Fruit fly (Drosophila melanogaster) whole organism, embryonic: ENCODE results near the gene rho-5.

Experiments used
- Abd-B ChIP-seq: fragments of 200-800 bp; sonication (Bioruptor generic); optimal IDR thresholded peaks from 2 replicates; lab custom pipeline; 2018; ENCODE audit warnings: missing biosample characterization, mild to moderate bottlenecking, missing genetic modification characterization, moderate library complexity
- Atf-2 ChIP-seq: fragments of 200-800 bp; sonication (Bioruptor generic); optimal IDR thresholded peaks from 2 replicates; lab custom pipeline; 2016; ENCODE audit warnings: missing biosample characterization, missing genetic modification characterization
- B-H2 ChIP-seq: fragments of 200-800 bp; sonication (Bioruptor generic); optimal IDR thresholded peaks from 2 replicates; lab custom pipeline; 2018; ENCODE audit warnings: missing biosample characterization, mild to moderate bottlenecking, missing genetic modification characterization
- CG11085 ChIP-seq: fragments of 200-800 bp; sonication (Bioruptor generic); IDR thresholded peaks from 2 replicates; pipeline ENCODE4 v1.3.6; 2022; ENCODE audit warnings: missing biosample characterization, missing genetic modification characterization
- CG11695 ChIP-seq: fragments of 200-800 bp; sonication (Bioruptor generic); IDR thresholded peaks from 3 replicates; pipeline ENCODE4 v1.3.6; 2022; ENCODE audit warnings: missing biosample characterization, missing genetic modification characterization
- CG13894 ChIP-seq: fragments of 200-800 bp; sonication (Bioruptor generic); optimal IDR thresholded peaks from 3 replicates; lab custom pipeline; 2018; ENCODE audit warnings: missing biosample characterization, mild to moderate bottlenecking, missing genetic modification characterization, moderate library complexity
- CG15073 ChIP-seq: fragments of 200-800 bp; sonication (Bioruptor generic); optimal IDR thresholded peaks from 2 replicates; lab custom pipeline; 2016; ENCODE audit warnings: missing biosample characterization, missing genetic modification characterization
- CG17568 ChIP-seq: fragments of 200-800 bp; sonication (Bioruptor generic); optimal IDR thresholded peaks from 2 replicates; lab custom pipeline; 2018; ENCODE audit warnings: missing biosample characterization, mild to moderate bottlenecking, missing genetic modification characterization, moderate library complexity
- CG1792 ChIP-seq: fragments of 200-800 bp; sonication (Bioruptor generic); optimal IDR thresholded peaks from 2 replicates; lab custom pipeline; 2016; ENCODE audit warnings: missing biosample characterization, missing genetic modification characterization
- CG2129 ChIP-seq: fragments of 200-800 bp; sonication (Bioruptor generic); IDR thresholded peaks from 2 replicates; pipeline ENCODE4 v1.3.6; 2022; ENCODE audit warnings: missing biosample characterization, missing genetic modification characterization; ENCODE audit not compliant: partially characterized antibody
- CG31224 ChIP-seq: fragments of 200-800 bp; sonication (Bioruptor generic); IDR thresholded peaks from 2 replicates; pipeline ENCODE4 v1.3.6; 2022; ENCODE audit warnings: missing biosample characterization, missing genetic modification characterization
- CG5180 ChIP-seq: fragments of 200-800 bp; sonication (Bioruptor generic); optimal IDR thresholded peaks from 3 replicates; lab custom pipeline; 2017; ENCODE audit warnings: missing biosample characterization, missing genetic modification characterization, mild to moderate bottlenecking, moderate library complexity, missing genetic modification reagents
- CG6791 ChIP-seq: fragments of 200-800 bp; sonication (Bioruptor generic); IDR thresholded peaks from 3 replicates; pipeline ENCODE4 v1.3.6; 2022; ENCODE audit warnings: missing biosample characterization, missing genetic modification characterization; ENCODE audit not compliant: partially characterized antibody
- CG7271 ChIP-seq: fragments of 200-800 bp; sonication (Bioruptor generic); optimal IDR thresholded peaks from 2 replicates; lab custom pipeline; 2018; ENCODE audit warnings: missing biosample characterization, mild to moderate bottlenecking, missing genetic modification characterization, moderate library complexity
- CG7745 ChIP-seq: fragments of 200-800 bp; sonication (Bioruptor generic); optimal IDR thresholded peaks from 2 replicates; lab custom pipeline; 2018; ENCODE audit warnings: missing biosample characterization, mild to moderate bottlenecking, missing genetic modification characterization, moderate library complexity
- CG7963 ChIP-seq: fragments of 200-800 bp; sonication (Bioruptor generic); IDR thresholded peaks from 3 replicates; pipeline ENCODE4 v1.3.6; 2022; ENCODE audit warnings: missing biosample characterization, missing genetic modification characterization; ENCODE audit not compliant: partially characterized antibody
- CHES-1-like ChIP-seq: fragments of 200-800 bp; sonication (Bioruptor generic); optimal IDR thresholded peaks from 2 replicates; lab custom pipeline; 2016; ENCODE audit warnings: missing biosample characterization, missing genetic modification characterization
- D ChIP-seq, 2 experiments: fragments of 200-800 bp in 1 of 2; fragments of >200 bp in 1 of 2; sonication (Bioruptor generic) in 1 of 2; optimal IDR thresholded peaks; 2 replicates in 1 of 2; 3 replicates in 1 of 2; lab custom pipeline; 2017; ENCODE audit warnings: mild to moderate bottlenecking in 1 of 2, missing biosample characterization in 1 of 2, missing genetic modification characterization in 1 of 2, missing genetic modification reagents in 1 of 2
- D19B ChIP-seq: fragments of 200-800 bp; sonication (Bioruptor generic); optimal IDR thresholded peaks from 2 replicates; lab custom pipeline; 2017; ENCODE audit warnings: missing biosample characterization, mild to moderate bottlenecking, missing genetic modification characterization
- E2f1 ChIP-seq: fragments of 200-800 bp; sonication (Bioruptor generic); IDR thresholded peaks from 2 replicates; pipeline ENCODE4 v1.3.6; 2022; ENCODE audit warnings: missing biosample characterization, missing genetic modification characterization
- E2f2 ChIP-seq: fragments of 200-800 bp; sonication (Bioruptor generic); IDR thresholded peaks from 2 replicates; pipeline ENCODE4 v1.3.6; 2022; ENCODE audit warnings: missing biosample characterization, missing genetic modification characterization
- HLH3B ChIP-seq: fragments of 200-800 bp; sonication (Bioruptor generic); IDR thresholded peaks from 2 replicates; pipeline ENCODE4 v1.3.6; 2022; ENCODE audit warnings: missing biosample characterization, missing genetic modification characterization
- HmgD ChIP-seq: fragments of 200-800 bp; sonication (Bioruptor generic); optimal IDR thresholded peaks from 3 replicates; lab custom pipeline; 2016; ENCODE audit warnings: missing biosample characterization, missing genetic modification characterization
- Hr78 ChIP-seq, 2 experiments: fragments of 200-800 bp in 1 of 2; fragments of >200 bp in 1 of 2; sonication (Bioruptor generic) in 1 of 2; optimal IDR thresholded peaks; 2 replicates each; lab custom pipeline; 2017 to 2019; ENCODE audit warnings: missing biosample characterization in 2 of 2, missing genetic modification characterization in 2 of 2, mild to moderate bottlenecking in 1 of 2, moderate library complexity in 1 of 2
- Mes4 ChIP-seq: fragments of 200-800 bp; sonication (Bioruptor generic); optimal IDR thresholded peaks from 2 replicates; lab custom pipeline; 2016; ENCODE audit warnings: missing biosample characterization, missing genetic modification characterization
- Spps ChIP-seq: fragments of 200-800 bp; sonication (Bioruptor generic); optimal IDR thresholded peaks from 2 replicates; lab custom pipeline; 2018; ENCODE audit warnings: missing biosample characterization, mild to moderate bottlenecking, missing genetic modification characterization
- YL-1 ChIP-seq: fragments of 200-800 bp; sonication (Bioruptor generic); optimal IDR thresholded peaks from 3 replicates; lab custom pipeline; 2017; ENCODE audit warnings: missing biosample characterization, mild to moderate bottlenecking, missing genetic modification characterization
- ac ChIP-seq: fragments of 200-800 bp; sonication (Bioruptor generic); optimal IDR thresholded peaks from 3 replicates; lab custom pipeline; 2017; ENCODE audit warnings: missing biosample characterization, mild to moderate bottlenecking, missing genetic modification characterization
- az2 ChIP-seq: fragments of 200-800 bp; sonication (Bioruptor generic); optimal IDR thresholded peaks from 3 replicates; lab custom pipeline; 2016; ENCODE audit warnings: missing biosample characterization, missing genetic modification characterization
- bcd ChIP-seq: fragments of 200-800 bp; sonication (Bioruptor generic); optimal IDR thresholded peaks from 2 replicates; lab custom pipeline; 2017; ENCODE audit warnings: missing biosample characterization, mild to moderate bottlenecking, missing genetic modification characterization
- bigmax ChIP-seq: fragments of 200-800 bp; sonication (Bioruptor generic); optimal IDR thresholded peaks from 2 replicates; lab custom pipeline; 2018; ENCODE audit warnings: missing biosample characterization, mild to moderate bottlenecking, missing genetic modification characterization
- cg ChIP-seq: fragments of 200-800 bp; sonication (Bioruptor generic); optimal IDR thresholded peaks from 3 replicates; lab custom pipeline; 2019; ENCODE audit warnings: missing biosample characterization, mild to moderate bottlenecking, missing genetic modification characterization, moderate library complexity
- gt ChIP-seq: fragments of 200-800 bp; sonication (Bioruptor generic); IDR thresholded peaks from 2 replicates; pipeline ENCODE4 v1.3.6; 2022; ENCODE audit warnings: missing biosample characterization, missing genetic modification characterization
- hkb ChIP-seq, 2 experiments: fragments of 200-800 bp in 1 of 2; fragments of >200 bp in 1 of 2; sonication (Bioruptor generic) in 1 of 2; IDR thresholded peaks in 1 of 2; optimal IDR thresholded peaks in 1 of 2; 2 replicates each; pipeline versions ENCODE4 v1.3.6 to Lab custom; 2017 to 2022; ENCODE audit warnings: missing biosample characterization in 1 of 2, missing genetic modification characterization in 1 of 2
- jigr1 ChIP-seq: fragments of 200-800 bp; sonication (Bioruptor generic); IDR thresholded peaks from 3 replicates; pipeline ENCODE4 v1.3.6; 2022; ENCODE audit warnings: missing biosample characterization, missing genetic modification characterization
- lab ChIP-seq: fragments of 200-800 bp; sonication (Bioruptor generic); optimal IDR thresholded peaks from 3 replicates; lab custom pipeline; 2017; ENCODE audit warnings: missing biosample characterization, missing genetic modification characterization, mild to moderate bottlenecking, moderate library complexity, missing genetic modification reagents
- lmd ChIP-seq: fragments of 200-800 bp; sonication (Bioruptor generic); IDR thresholded peaks from 2 replicates; pipeline ENCODE4 v1.3.6; 2022; ENCODE audit warnings: missing biosample characterization, missing genetic modification characterization
- nom ChIP-seq: fragments of 200-800 bp; sonication (Bioruptor generic); optimal IDR thresholded peaks from 2 replicates; lab custom pipeline; 2017; ENCODE audit warnings: missing biosample characterization, missing genetic modification characterization, mild to moderate bottlenecking, moderate library complexity, missing genetic modification reagents
- org-1 ChIP-seq: fragments of 200-800 bp; sonication (Bioruptor generic); optimal IDR thresholded peaks from 2 replicates; lab custom pipeline; 2017; ENCODE audit warnings: missing biosample characterization, missing genetic modification characterization
- pzg ChIP-seq: fragments of 200-800 bp; sonication (Bioruptor generic); optimal IDR thresholded peaks from 3 replicates; lab custom pipeline; 2018; ENCODE audit warnings: missing biosample characterization, mild to moderate bottlenecking, missing genetic modification characterization, moderate library complexity
- rib ChIP-seq: fragments of 200-800 bp; sonication (Bioruptor generic); IDR thresholded peaks from 2 replicates; pipeline ENCODE4 v1.3.6; 2022; ENCODE audit warnings: missing biosample characterization, missing genetic modification characterization
- ro ChIP-seq: fragments of 200-800 bp; sonication (Bioruptor generic); IDR thresholded peaks from 2 replicates; pipeline ENCODE4 v1.3.6; 2022; ENCODE audit warnings: missing biosample characterization, missing genetic modification characterization
- row ChIP-seq: fragments of 200-800 bp; sonication (Bioruptor generic); IDR thresholded peaks from 3 replicates; pipeline ENCODE4 v1.3.6; 2022; ENCODE audit warnings: missing biosample characterization, missing genetic modification characterization
- stwl ChIP-seq: fragments of 200-800 bp; sonication (Bioruptor generic); optimal IDR thresholded peaks from 3 replicates; lab custom pipeline; 2018; ENCODE audit warnings: missing biosample characterization, mild to moderate bottlenecking, missing genetic modification characterization, moderate library complexity
- tx ChIP-seq: fragments of 200-800 bp; sonication (Bioruptor generic); optimal IDR thresholded peaks from 2 replicates; lab custom pipeline; 2016; ENCODE audit warnings: missing biosample characterization, missing genetic modification characterization
- vfl ChIP-seq: fragments of 200-800 bp; sonication (Bioruptor generic); optimal IDR thresholded peaks from 2 replicates; lab custom pipeline; 2016; ENCODE audit warnings: missing biosample characterization, missing genetic modification characterization
- vvl ChIP-seq: fragments of 200-800 bp; sonication (Bioruptor generic); IDR thresholded peaks from 2 replicates; pipeline ENCODE4 v1.3.6; 2022; ENCODE audit warnings: missing biosample characterization, missing genetic modification characterization
- wor ChIP-seq: fragments of 200-800 bp; sonication (Bioruptor generic); IDR thresholded peaks from 2 replicates; pipeline ENCODE4 v1.3.6; 2022; ENCODE audit warnings: missing biosample characterization, missing genetic modification characterization
- z ChIP-seq: fragments of 200-800 bp; sonication (Bioruptor generic); IDR thresholded peaks from 3 replicates; pipeline ENCODE4 v1.3.6; 2022; ENCODE audit warnings: missing biosample characterization, missing genetic modification characterization

rho-5 gene

dm6 chr2L:10339212-10339721 is 34.4 kb downstream of the rho-5 start, which contains the start of gene SamDC (continued):
- TF ChIP-seq Mes4 (GFP tag; lab: Kevin White, UChicago) (no peak), Abd-B (GFP tag; lab: Kevin White, UChicago) (no peak), YL-1 (GFP tag; lab: Kevin White, UChicago) (peak; percentile 61), wor (GFP tag; lab: Robert Waterston, UW) (no peak), CG31224 (GFP tag; lab: Robert Waterston, UW) (no peak), ro (GFP tag; lab: Robert Waterston, UW) (no peak), vvl (GFP tag; lab: Robert Waterston, UW) (peak; percentile 75), lab (GFP tag; lab: Kevin White, UChicago) (no peak), CG7745 (tag; lab: Kevin White, UChicago) (peak; percentile 54), D19B (GFP tag; lab: Kevin White, UChicago) (no peak), HmgD (GFP tag; lab: Kevin White, UChicago) (peak; percentile 27), tx (GFP tag; lab: Kevin White, UChicago) (no peak), CG7271 (tag; lab: Kevin White, UChicago) (no peak), Hr78 (GFP tag; optimal IDR thresholded peaks at IDR 0.05; lab: Kevin White, UChicago) (peak in 1 of 2 experiments; percentile 67), CG5180 (GFP tag; lab: Kevin White, UChicago) (peak; percentile 59), az2 (GFP tag; lab: Kevin White, UChicago) (peak; percentile 53), D (optimal IDR thresholded peaks at IDR 0.05; lab: Kevin White, UChicago) (no peak), D (GFP tag; optimal IDR thresholded peaks at IDR 0.05; lab: Kevin White, UChicago) (no peak), rib (GFP tag; lab: Robert Waterston, UW) (no peak), CG6791 (GFP tag; lab: Robert Waterston, UW) (peak; percentile 87), Spps (tag; lab: Kevin White, UChicago) (no peak), E2f1 (GFP tag; lab: Robert Waterston, UW) (no peak), CG11695 (0 out of 3 replicates have a peak, but pooled peaks have one; percentile 39), HLH3B (GFP tag; lab: Robert Waterston, UW) (peak; percentile 52; the same call in 1 of the 2 replicates), gt (GFP tag; lab: Robert Waterston, UW) (no peak), lmd (GFP tag; lab: Robert Waterston, UW) (no peak; the same call in 1 of the 2 replicates), org-1 (GFP tag; lab: Kevin White, UChicago) (no peak), ac (GFP tag; lab: Kevin White, UChicago) (no peak), nom (GFP tag; lab: Kevin White, UChicago) (no peak), hkb (optimal IDR thresholded peaks at IDR 0.05; lab: Kevin White, UChicago) (no peak), hkb (GFP tag; IDR thresholded peaks at IDR 0.05; lab: Robert Waterston, UW) (peak; percentile 53; the same call in 1 of the 2 replicates), jigr1 (GFP tag; lab: Robert Waterston, UW) (no peak; the same call in 2 of the 3 replicates), z (GFP tag; lab: Robert Waterston, UW) (no peak), CG2129 (peak; percentile 57; the same call in 1 of the 2 replicates), CG17568 (no peak), E2f2 (GFP tag; lab: Robert Waterston, UW) (peak; percentile 42), bcd (no peak), CG13894 (tag; lab: Kevin White, UChicago) (peak; percentile 66), Atf-2 (GFP tag; lab: Kevin White, UChicago) (no peak), B-H2 (GFP tag; lab: Kevin White, UChicago) (no peak), row (GFP tag; lab: Robert Waterston, UW) (peak; percentile 90), CG15073 (no peak), bigmax (GFP tag; lab: Kevin White, UChicago) (peak; percentile 46), CG11085 (GFP tag; lab: Robert Waterston, UW) (no peak), CG7963 (GFP tag; lab: Robert Waterston, UW) (peak; percentile 76), vfl (GFP tag; lab: Kevin White, UChicago) (no peak), CG1792 (no peak), cg (no peak), pzg (GFP tag; lab: Kevin White, UChicago) (peak; percentile 88), CHES-1-like (GFP tag; lab: Kevin White, UChicago) (no peak), stwl (tag; lab: Kevin White, UChicago) (peak; percentile 78)
